Fruit fly (Drosophila melanogaster) whole organism, embryonic: ENCODE data around the gene CG4991.
A peak's percentile ranks its signal among the peaks of the same experiment; 100 is the strongest.

Source experiments
- Aef1 ChIP-seq: fragments of 200-800 bp; sonication (Bioruptor generic); IDR thresholded peaks from 3 replicates; pipeline ENCODE4 v1.3.6; 2022; ENCODE audit warnings: missing biosample characterization, missing genetic modification characterization
- CG10431 ChIP-seq: fragments of 200-800 bp; sonication (Bioruptor generic); optimal IDR thresholded peaks from 3 replicates; lab custom pipeline; 2018; ENCODE audit warnings: missing biosample characterization, mild to moderate bottlenecking, missing genetic modification characterization
- CG12219 ChIP-seq: fragments of 200-800 bp; sonication (Bioruptor generic); optimal IDR thresholded peaks from 3 replicates; lab custom pipeline; 2018; ENCODE audit warnings: missing biosample characterization, mild to moderate bottlenecking, missing genetic modification characterization
- CG13287 ChIP-seq: fragments of 200-800 bp; sonication (Bioruptor generic); IDR thresholded peaks from 2 replicates; pipeline ENCODE4 v1.3.6; 2022; ENCODE audit warnings: missing biosample characterization, missing genetic modification characterization; ENCODE audit not compliant: partially characterized antibody
- CG14965 ChIP-seq: fragments of 200-800 bp; sonication (Bioruptor generic); optimal IDR thresholded peaks from 2 replicates; lab custom pipeline; 2016; ENCODE audit warnings: missing biosample characterization, missing genetic modification characterization, borderline replicate concordance
- CG15514 ChIP-seq: fragments of 200-800 bp; sonication (Bioruptor generic); optimal IDR thresholded peaks from 3 replicates; lab custom pipeline; 2017; ENCODE audit warnings: missing biosample characterization, missing genetic modification characterization, mild to moderate bottlenecking, moderate library complexity, missing genetic modification reagents
- CG1647 ChIP-seq: fragments of 200-800 bp; sonication (Bioruptor generic); optimal IDR thresholded peaks from 3 replicates; lab custom pipeline; 2016; ENCODE audit warnings: missing biosample characterization, missing genetic modification characterization
- CG16779 ChIP-seq: fragments of 200-800 bp; sonication (Bioruptor generic); IDR thresholded peaks from 2 replicates; pipeline ENCODE4 v1.3.6; 2022; ENCODE audit warnings: missing biosample characterization, missing genetic modification characterization
- CG16813 ChIP-seq: fragments of 200-800 bp; sonication (Bioruptor generic); IDR thresholded peaks from 3 replicates; pipeline ENCODE4 v1.3.6; 2022; ENCODE audit warnings: missing biosample characterization, missing genetic modification characterization; ENCODE audit not compliant: partially characterized antibody
- CG18011 ChIP-seq: fragments of 200-800 bp; sonication (Bioruptor generic); optimal IDR thresholded peaks from 2 replicates; lab custom pipeline; 2017; ENCODE audit warnings: missing biosample characterization, missing genetic modification characterization, mild to moderate bottlenecking, moderate library complexity, missing genotype
- CG18476 ChIP-seq: fragments of 200-800 bp; sonication (Bioruptor generic); optimal IDR thresholded peaks from 2 replicates; lab custom pipeline; 2016; ENCODE audit warnings: missing biosample characterization, mild to moderate bottlenecking, missing genetic modification characterization
- CG34224 ChIP-seq: fragments of 200-800 bp; sonication (Bioruptor generic); IDR thresholded peaks from 3 replicates; pipeline ENCODE4 v1.3.6; 2022; ENCODE audit warnings: missing biosample characterization, missing genetic modification characterization; ENCODE audit not compliant: partially characterized antibody
- CG3838 ChIP-seq: fragments of 200-800 bp; sonication (Bioruptor generic); optimal IDR thresholded peaks from 3 replicates; lab custom pipeline; 2016; ENCODE audit warnings: missing biosample characterization, missing genetic modification characterization
- CG42726 ChIP-seq: fragments of 200-800 bp; sonication (Bioruptor generic); IDR thresholded peaks from 2 replicates; pipeline ENCODE4 v1.3.6; 2022; ENCODE audit warnings: missing biosample characterization, missing genetic modification characterization; ENCODE audit not compliant: partially characterized antibody
- CG4360 ChIP-seq: fragments of 200-800 bp; sonication (Bioruptor generic); IDR thresholded peaks from 2 replicates; pipeline ENCODE4 v1.3.6; 2022; ENCODE audit warnings: missing biosample characterization, missing genetic modification characterization
- CG7963 ChIP-seq: fragments of 200-800 bp; sonication (Bioruptor generic); IDR thresholded peaks from 3 replicates; pipeline ENCODE4 v1.3.6; 2022; ENCODE audit warnings: missing biosample characterization, missing genetic modification characterization; ENCODE audit not compliant: partially characterized antibody
- CG9437 ChIP-seq: fragments of 200-800 bp; sonication (Bioruptor generic); optimal IDR thresholded peaks from 2 replicates; lab custom pipeline; 2018; ENCODE audit warnings: missing biosample characterization, mild to moderate bottlenecking, missing genetic modification characterization
- CG9797 ChIP-seq: fragments of 200-800 bp; sonication (Bioruptor generic); optimal IDR thresholded peaks from 3 replicates; lab custom pipeline; 2018; ENCODE audit warnings: missing biosample characterization, mild to moderate bottlenecking, missing genetic modification characterization
- CoRest ChIP-seq: fragments of 200-800 bp; sonication (Bioruptor generic); optimal IDR thresholded peaks from 3 replicates; lab custom pipeline; 2018; ENCODE audit warnings: missing biosample characterization, mild to moderate bottlenecking, missing genetic modification characterization, moderate library complexity
- Dp ChIP-seq: fragments of 200-800 bp; sonication (Bioruptor generic); optimal IDR thresholded peaks from 2 replicates; lab custom pipeline; 2018; ENCODE audit warnings: missing biosample characterization, mild to moderate bottlenecking, missing genetic modification characterization, moderate library complexity
- E2f1 ChIP-seq: fragments of 200-800 bp; sonication (Bioruptor generic); IDR thresholded peaks from 2 replicates; pipeline ENCODE4 v1.3.6; 2022; ENCODE audit warnings: missing biosample characterization, missing genetic modification characterization
- E2f2 ChIP-seq: fragments of 200-800 bp; sonication (Bioruptor generic); IDR thresholded peaks from 2 replicates; pipeline ENCODE4 v1.3.6; 2022; ENCODE audit warnings: missing biosample characterization, missing genetic modification characterization
- HmgZ ChIP-seq: fragments of 200-800 bp; sonication (Bioruptor generic); optimal IDR thresholded peaks from 2 replicates; lab custom pipeline; 2018; ENCODE audit warnings: missing biosample characterization, mild to moderate bottlenecking, missing genetic modification characterization
- Hmr ChIP-seq: fragments of 200-800 bp; sonication (Bioruptor generic); optimal IDR thresholded peaks from 3 replicates; lab custom pipeline; 2017; ENCODE audit warnings: mild to moderate bottlenecking, missing biosample characterization, missing genetic modification reagents, missing genetic modification characterization
- Poxn ChIP-seq: fragments of 200-800 bp; sonication (Bioruptor generic); IDR thresholded peaks from 2 replicates; pipeline ENCODE4 v1.3.6; 2022; ENCODE audit warnings: missing biosample characterization, missing genetic modification characterization
- Sox102F ChIP-seq: fragments of 200-800 bp; sonication (Bioruptor generic); optimal IDR thresholded peaks from 2 replicates; lab custom pipeline; 2018; ENCODE audit warnings: missing biosample characterization, mild to moderate bottlenecking, missing genetic modification characterization, moderate library complexity
- Sry-δ ChIP-seq: fragments of 200-800 bp; sonication (Bioruptor generic); optimal IDR thresholded peaks from 2 replicates; lab custom pipeline; 2016; ENCODE audit warnings: missing biosample characterization, missing genetic modification characterization
- bsh ChIP-seq, 2 experiments: fragments of 200-800 bp; sonication (Bioruptor generic); optimal IDR thresholded peaks; 2 replicates each; lab custom pipeline; 2017 to 2018; ENCODE audit warnings: mild to moderate bottlenecking in 2 of 2, missing biosample characterization in 2 of 2, missing genetic modification characterization in 2 of 2, moderate library complexity in 1 of 2
- chn ChIP-seq: fragments of 200-800 bp; sonication (Bioruptor generic); optimal IDR thresholded peaks from 2 replicates; lab custom pipeline; 2016; ENCODE audit warnings: missing biosample characterization, missing genetic modification characterization
- da ChIP-seq: fragments of 200-800 bp; sonication (Bioruptor generic); optimal IDR thresholded peaks from 2 replicates; lab custom pipeline; 2016; ENCODE audit warnings: missing biosample characterization, missing genetic modification characterization
- ems ChIP-seq: fragments of 200-800 bp; sonication (Bioruptor generic); optimal IDR thresholded peaks from 3 replicates; lab custom pipeline; 2016; ENCODE audit warnings: missing biosample characterization, missing genetic modification characterization
- eyg ChIP-seq: fragments of 200-800 bp; sonication (Bioruptor generic); optimal IDR thresholded peaks from 3 replicates; lab custom pipeline; 2016; ENCODE audit warnings: missing biosample characterization, missing genetic modification characterization
- gfzf ChIP-seq: fragments of 200-800 bp; sonication (Bioruptor generic); optimal IDR thresholded peaks from 2 replicates; lab custom pipeline; 2016; ENCODE audit warnings: missing biosample characterization, mild to moderate bottlenecking, missing genetic modification characterization, moderate library complexity
- grau ChIP-seq: fragments of 200-800 bp; optimal IDR thresholded peaks from 3 replicates; lab custom pipeline; 2019; ENCODE audit warnings: missing biosample characterization, mild to moderate bottlenecking, missing genetic modification characterization, moderate library complexity
- grn ChIP-seq: fragments of 200-800 bp; sonication (Bioruptor generic); optimal IDR thresholded peaks from 3 replicates; lab custom pipeline; 2017; ENCODE audit warnings: missing biosample characterization, missing genetic modification characterization
- gsb-n ChIP-seq: fragments of 200-800 bp; sonication (Bioruptor generic); optimal IDR thresholded peaks from 3 replicates; lab custom pipeline; 2018; ENCODE audit warnings: missing biosample characterization, mild to moderate bottlenecking, missing genetic modification characterization
- gt ChIP-seq: fragments of 200-800 bp; sonication (Bioruptor generic); IDR thresholded peaks from 2 replicates; pipeline ENCODE4 v1.3.6; 2022; ENCODE audit warnings: missing biosample characterization, missing genetic modification characterization
- h ChIP-seq: fragments of >200 bp; optimal IDR thresholded peaks from 2 replicates; lab custom pipeline; 2017
- kah ChIP-seq: fragments of 200-800 bp; sonication (Bioruptor generic); optimal IDR thresholded peaks from 2 replicates; lab custom pipeline; 2018; ENCODE audit warnings: missing biosample characterization, mild to moderate bottlenecking, missing genetic modification characterization
- knrl ChIP-seq: fragments of 200-800 bp; sonication (Bioruptor generic); IDR thresholded peaks from 3 replicates; pipeline ENCODE4 v1.3.6; 2022; ENCODE audit warnings: missing biosample characterization, missing genetic modification characterization; ENCODE audit not compliant: partially characterized antibody
- lola ChIP-seq, 3 experiments: fragments of >200 bp in 2 of 3; fragments of 200-800 bp in 1 of 3; sonication (Bioruptor generic) in 1 of 3; optimal IDR thresholded peaks; 2 replicates each; lab custom pipeline; 2017 to 2019; ENCODE audit warnings: missing biosample characterization in 3 of 3, missing genetic modification characterization in 3 of 3, mild to moderate bottlenecking in 1 of 3, moderate library complexity in 1 of 3
- oc ChIP-seq: fragments of 200-800 bp; sonication (Bioruptor generic); optimal IDR thresholded peaks from 2 replicates; lab custom pipeline; 2018; ENCODE audit warnings: missing biosample characterization, mild to moderate bottlenecking, missing genetic modification characterization, moderate library complexity
- ranshi ChIP-seq: fragments of 200-800 bp; sonication (Bioruptor generic); IDR thresholded peaks from 2 replicates; pipeline ENCODE4 v1.3.6; 2022; ENCODE audit warnings: missing biosample characterization, missing genetic modification characterization
- repo ChIP-seq: fragments of 200-800 bp; sonication (Bioruptor generic); optimal IDR thresholded peaks from 2 replicates; lab custom pipeline; 2016; ENCODE audit warnings: missing biosample characterization, missing genetic modification characterization
- row ChIP-seq: fragments of 200-800 bp; sonication (Bioruptor generic); IDR thresholded peaks from 3 replicates; pipeline ENCODE4 v1.3.6; 2022; ENCODE audit warnings: missing biosample characterization, missing genetic modification characterization
- sens ChIP-seq: fragments of 200-800 bp; sonication (Bioruptor generic); peaks from one replicate; lab custom pipeline; 2016; ENCODE audit warnings: missing biosample characterization, missing genetic modification characterization
- sima ChIP-seq: fragments of 200-800 bp; sonication (Bioruptor generic); optimal IDR thresholded peaks from 2 replicates; lab custom pipeline; 2016; ENCODE audit warnings: missing biosample characterization, missing genetic modification characterization
- stc ChIP-seq: fragments of 200-800 bp; sonication (Bioruptor generic); IDR thresholded peaks from 2 replicates; pipeline ENCODE4 v1.3.6; 2022; ENCODE audit warnings: missing biosample characterization, missing genetic modification characterization
- tup ChIP-seq: fragments of 200-800 bp; sonication (Bioruptor generic); optimal IDR thresholded peaks from 2 replicates; lab custom pipeline; 2016; ENCODE audit warnings: missing biosample characterization, mild to moderate bottlenecking, missing genetic modification characterization, moderate library complexity
- vvl ChIP-seq: fragments of 200-800 bp; sonication (Bioruptor generic); IDR thresholded peaks from 2 replicates; pipeline ENCODE4 v1.3.6; 2022; ENCODE audit warnings: missing biosample characterization, missing genetic modification characterization

The CG4991 gene

dm6 chrX:17107401-17107916, 15.8 kb downstream of the CG4991 start, which contains the start of gene CG5004 (continued):
- TF ChIP-seq CG18011 (no peak), CG1647 (GFP tag; lab: Kevin White, UChicago) (no peak), row (peak; percentile 24; the same call in 1 of the 3 replicates), gsb-n (tag; lab: Kevin White, UChicago) (no peak), h (no peak), CG3838 (GFP tag; lab: Kevin White, UChicago) (no peak), kah (GFP tag; lab: Kevin White, UChicago) (peak; percentile 16), CG9437 (GFP tag; lab: Kevin White, UChicago) (no peak), E2f1 (GFP tag; lab: Robert Waterston, UW) (no peak), grn (GFP tag; lab: Kevin White, UChicago) (peak; percentile 76), CG12219 (GFP tag; lab: Kevin White, UChicago) (no peak), stc (GFP tag; lab: Robert Waterston, UW) (peak; percentile 39; the same call in 1 of the 2 replicates), chn (GFP tag; lab: Kevin White, UChicago) (no peak), gt (no peak), tup (GFP tag; lab: Kevin White, UChicago) (no peak), sima (GFP tag; lab: Kevin White, UChicago) (no peak), ranshi (no peak), Hmr (GFP tag; lab: Kevin White, UChicago) (peak; percentile 47), CG9797 (GFP tag; lab: Kevin White, UChicago) (peak; percentile 67), sens (GFP tag; lab: Kevin White, UChicago) (peak; percentile 75), vvl (GFP tag; lab: Robert Waterston, UW) (peak; percentile 38; the same call in 1 of the 2 replicates), bsh (GFP tag; optimal IDR thresholded peaks at IDR 0.05; lab: Kevin White, UChicago) (no peak), ems (GFP tag; lab: Kevin White, UChicago) (no peak), grau (no peak), oc (peak; percentile 18), Poxn (no peak), repo (GFP tag; lab: Kevin White, UChicago) (no peak), CG4360 (GFP tag; lab: Robert Waterston, UW) (peak; percentile 93), CG7963 (no peak), CoRest (tag; lab: Kevin White, UChicago) (no peak), da (GFP tag; lab: Kevin White, UChicago) (no peak), CG10431 (GFP tag; lab: Kevin White, UChicago) (peak; percentile 51), lola (GFP tag; optimal IDR thresholded peaks at IDR 0.05; lab: Kevin White, UChicago) (no peak), eyg (GFP tag; lab: Kevin White, UChicago) (no peak), knrl (GFP tag; lab: Robert Waterston, UW) (peak; percentile 38; the same call in 1 of the 3 replicates), CG42726 (GFP tag; lab: Robert Waterston, UW) (0 out of 2 replicates have a peak, but pooled peaks have one; percentile 41), CG16779 (GFP tag; lab: Robert Waterston, UW) (no peak), CG13287 (GFP tag; lab: Robert Waterston, UW) (peak; percentile 66), CG18476 (GFP tag; lab: Kevin White, UChicago) (no peak), CG34224 (GFP tag; lab: Robert Waterston, UW) (peak; percentile 44; the same call in 1 of the 3 replicates), CG15514 (GFP tag; lab: Kevin White, UChicago) (peak; percentile 97), gfzf (GFP tag; lab: Kevin White, UChicago) (peak; percentile 77), HmgZ (peak; percentile 45), Aef1 (GFP tag; lab: Robert Waterston, UW) (peak; percentile 58; the same call in 2 of the 3 replicates), Dp (peak; percentile 41), Sox102F (GFP tag; lab: Kevin White, UChicago) (no peak), CG14965 (GFP tag; lab: Kevin White, UChicago) (no peak), CG16813 (GFP tag; lab: Robert Waterston, UW) (peak; percentile 55), E2f2 (GFP tag; lab: Robert Waterston, UW) (peak; percentile 56), Sry-δ (GFP tag; lab: Kevin White, UChicago) (peak; percentile 54)
